Worm (Caenorhabditis elegans) whole organism, L3 larva: ENCODE data around the gene T09A12.1.

ENCODE experiments used
- elt-1 ChIP-seq: fragments of 150-350 bp; optimal IDR thresholded peaks from 2 replicates; lab custom pipeline; 2014; ENCODE audit warnings: missing biosample characterization, missing genetic modification characterization
- nhr-28 ChIP-seq: fragments of 150-350 bp; optimal IDR thresholded peaks from 2 replicates; lab custom pipeline; 2014; ENCODE audit warnings: missing biosample characterization, missing genetic modification characterization
- nhr-76 ChIP-seq: fragments of 150-350 bp; sonication (generic microtip); optimal IDR thresholded peaks from 5 replicates; lab custom pipeline; 2014; ENCODE audit warnings: missing biosample characterization, missing genetic modification characterization
- pqm-1 ChIP-seq: fragments of 150-350 bp; optimal IDR thresholded peaks from 2 replicates; lab custom pipeline; 2017; ENCODE audit warnings: missing biosample characterization, missing genetic modification characterization, inconsistent platforms

ce11 chrIV:8244112-8244511 lies at the start of gene T09A12.1:
- TF ChIP-seq pqm-1, result no peak
- no peak for TF ChIP-seq nhr-28
- no peak for TF ChIP-seq nhr-76 (tag; lab: Kevin White, UChicago)
- no peak for TF ChIP-seq elt-1 (tag; lab: Kevin White, UChicago)
